Fruit fly (Drosophila melanogaster) whole organism, prepupa: ENCODE measurements around the gene CG7912.
A peak's percentile ranks its signal among the peaks of the same experiment; 100 is the strongest.

Experiments
- Blimp-1 ChIP-seq: fragments of 200-800 bp; sonication (Bioruptor generic); optimal IDR thresholded peaks from 3 replicates; lab custom pipeline; 2017; ENCODE audit warnings: missing biosample characterization, missing genetic modification characterization, mild to moderate bottlenecking, moderate library complexity, missing genetic modification reagents
- CG10631 ChIP-seq: fragments of 200-800 bp; sonication (Bioruptor generic); optimal IDR thresholded peaks from 2 replicates; lab custom pipeline; 2016; ENCODE audit warnings: missing biosample characterization, missing genetic modification characterization
- CG10669 ChIP-seq: fragments of 200-800 bp; sonication (Bioruptor generic); optimal IDR thresholded peaks from 3 replicates; lab custom pipeline; 2018; ENCODE audit warnings: missing biosample characterization, mild to moderate bottlenecking, missing genetic modification characterization, moderate library complexity
- CG11902 ChIP-seq: fragments of 200-800 bp; sonication (Bioruptor generic); optimal IDR thresholded peaks from 3 replicates; lab custom pipeline; 2016; ENCODE audit warnings: missing biosample characterization, missing genetic modification characterization
- CG15336 ChIP-seq: fragments of 200-800 bp; sonication (Bioruptor generic); IDR thresholded peaks from 2 replicates; pipeline ENCODE4 v1.3.6; 2022; ENCODE audit warnings: missing biosample characterization, missing genetic modification characterization
- CG1621 ChIP-seq: fragments of 200-800 bp; sonication (Bioruptor generic); optimal IDR thresholded peaks from 3 replicates; lab custom pipeline; 2018; ENCODE audit warnings: missing biosample characterization, mild to moderate bottlenecking, missing genetic modification characterization
- CG16779 ChIP-seq: fragments of 200-800 bp; sonication (Bioruptor generic); optimal IDR thresholded peaks from 3 replicates; lab custom pipeline; 2017; ENCODE audit warnings: missing biosample characterization, mild to moderate bottlenecking, missing genetic modification characterization
- CG31627 ChIP-seq: fragments of 200-800 bp; sonication (Bioruptor generic); optimal IDR thresholded peaks from 3 replicates; lab custom pipeline; 2016; ENCODE audit warnings: missing biosample characterization, missing genetic modification characterization
- CG32006 ChIP-seq: fragments of 200-800 bp; sonication (Bioruptor generic); optimal IDR thresholded peaks from 3 replicates; lab custom pipeline; 2017; ENCODE audit warnings: missing biosample characterization, mild to moderate bottlenecking, missing genetic modification characterization
- CG34406 ChIP-seq: fragments of 200-800 bp; sonication (Bioruptor generic); optimal IDR thresholded peaks from 3 replicates; lab custom pipeline; 2016; ENCODE audit warnings: missing biosample characterization, missing genetic modification characterization
- CG3919 ChIP-seq: fragments of 200-800 bp; sonication (Bioruptor generic); optimal IDR thresholded peaks from 3 replicates; lab custom pipeline; 2016; ENCODE audit warnings: missing biosample characterization, missing genetic modification characterization
- CG4318 ChIP-seq: fragments of 200-800 bp; sonication (Bioruptor generic); optimal IDR thresholded peaks from 3 replicates; lab custom pipeline; 2017; ENCODE audit warnings: missing biosample characterization, mild to moderate bottlenecking, missing genetic modification characterization
- CG6792 ChIP-seq: fragments of 200-800 bp; sonication (Bioruptor generic); optimal IDR thresholded peaks from 3 replicates; lab custom pipeline; 2016; ENCODE audit warnings: missing biosample characterization, missing genetic modification characterization
- CG6808 ChIP-seq: fragments of 200-800 bp; sonication (Bioruptor generic); optimal IDR thresholded peaks from 3 replicates; lab custom pipeline; 2017; ENCODE audit warnings: missing biosample characterization, missing genetic modification characterization, mild to moderate bottlenecking, moderate library complexity, missing genetic modification reagents
- CG6854 ChIP-seq: fragments of 200-800 bp; sonication (Bioruptor generic); optimal IDR thresholded peaks from 2 replicates; lab custom pipeline; 2017; ENCODE audit warnings: missing biosample characterization, mild to moderate bottlenecking, missing genetic modification characterization
- CG7368 ChIP-seq: fragments of 200-800 bp; sonication (Bioruptor generic); optimal IDR thresholded peaks from 3 replicates; lab custom pipeline; 2016; ENCODE audit warnings: missing biosample characterization, missing genetic modification characterization
- CG8119 ChIP-seq: fragments of 200-800 bp; sonication (Bioruptor generic); IDR thresholded peaks from 3 replicates; pipeline ENCODE4 v1.3.6; 2022; ENCODE audit warnings: missing biosample characterization, missing genetic modification characterization
- CG8632 ChIP-seq: fragments of 200-800 bp; sonication (Bioruptor generic); optimal IDR thresholded peaks from 3 replicates; lab custom pipeline; 2016; ENCODE audit warnings: missing biosample characterization, missing genetic modification characterization
- Eip75B ChIP-seq: fragments of 200-800 bp; sonication (Bioruptor generic); optimal IDR thresholded peaks from 3 replicates; lab custom pipeline; 2016; ENCODE audit warnings: missing biosample characterization, missing genetic modification characterization
- Eip78C ChIP-seq: fragments of 200-800 bp; sonication (Bioruptor generic); peaks from one replicate; lab custom pipeline; 2016; ENCODE audit warnings: missing biosample characterization, missing genetic modification characterization
- Eip93F ChIP-seq: fragments of 200-800 bp; sonication (Bioruptor generic); optimal IDR thresholded peaks from 2 replicates; lab custom pipeline; 2016; ENCODE audit warnings: missing biosample characterization, mild to moderate bottlenecking, missing genetic modification characterization
- Ets21C ChIP-seq: fragments of 200-800 bp; sonication (Bioruptor generic); optimal IDR thresholded peaks from 3 replicates; lab custom pipeline; 2016; ENCODE audit warnings: missing biosample characterization, missing genetic modification characterization
- Gug ChIP-seq: fragments of 200-800 bp; sonication (Bioruptor generic); IDR thresholded peaks from 2 replicates; pipeline ENCODE4 v1.3.6; 2022; ENCODE audit warnings: missing biosample characterization, missing genetic modification characterization
- Hr38 ChIP-seq: sonication (Bioruptor generic); optimal IDR thresholded peaks from 2 replicates; lab custom pipeline; 2016; ENCODE audit warnings: missing biosample characterization, missing genetic modification characterization
- Hr39 ChIP-seq: fragments of 200-800 bp; sonication (Bioruptor generic); optimal IDR thresholded peaks from 2 replicates; lab custom pipeline; 2016; ENCODE audit warnings: missing biosample characterization, missing genetic modification characterization
- Hr4 ChIP-seq: fragments of 200-800 bp; sonication (Bioruptor generic); optimal IDR thresholded peaks from 3 replicates; lab custom pipeline; 2016; ENCODE audit warnings: missing biosample characterization, missing genetic modification characterization
- Met ChIP-seq: fragments of 200-800 bp; sonication (Bioruptor generic); optimal IDR thresholded peaks from 3 replicates; lab custom pipeline; 2016; ENCODE audit warnings: missing biosample characterization, missing genetic modification characterization
- OdsH ChIP-seq: fragments of 200-800 bp; sonication (Bioruptor generic); optimal IDR thresholded peaks from 3 replicates; lab custom pipeline; 2016; ENCODE audit warnings: missing biosample characterization, missing genetic modification characterization
- Sox102F ChIP-seq: fragments of 200-800 bp; sonication (Bioruptor generic); optimal IDR thresholded peaks from 2 replicates; lab custom pipeline; 2016; ENCODE audit warnings: missing biosample characterization, mild to moderate bottlenecking, missing genetic modification characterization
- Sox14 ChIP-seq: fragments of 200-800 bp; sonication (Bioruptor generic); optimal IDR thresholded peaks from 3 replicates; lab custom pipeline; 2016; ENCODE audit warnings: missing biosample characterization, missing genetic modification characterization
- Sox15 ChIP-seq: fragments of 200-800 bp; sonication (Bioruptor generic); optimal IDR thresholded peaks from 3 replicates; lab custom pipeline; 2016; ENCODE audit warnings: missing biosample characterization, missing genetic modification characterization
- achi ChIP-seq: fragments of 200-800 bp; sonication (Bioruptor generic); optimal IDR thresholded peaks from 3 replicates; lab custom pipeline; 2016; ENCODE audit warnings: missing biosample characterization, missing genetic modification characterization
- acj6 ChIP-seq: fragments of 200-800 bp; sonication (Bioruptor generic); optimal IDR thresholded peaks from 3 replicates; lab custom pipeline; 2016; ENCODE audit warnings: missing biosample characterization, missing genetic modification characterization
- cyc ChIP-seq: fragments of 200-800 bp; sonication (Bioruptor generic); optimal IDR thresholded peaks from 3 replicates; lab custom pipeline; 2016; ENCODE audit warnings: missing biosample characterization, missing genetic modification characterization
- eg ChIP-seq: fragments of 200-800 bp; sonication (Bioruptor generic); IDR thresholded peaks from 3 replicates; pipeline ENCODE4 v1.3.6; 2022; ENCODE audit warnings: missing biosample characterization, missing genetic modification characterization
- esn ChIP-seq: fragments of 200-800 bp; sonication (Bioruptor generic); optimal IDR thresholded peaks from 2 replicates; lab custom pipeline; 2016; ENCODE audit warnings: missing biosample characterization, mild to moderate bottlenecking, missing genetic modification characterization, moderate library complexity
- fd59A ChIP-seq: fragments of 200-800 bp; sonication (Bioruptor generic); optimal IDR thresholded peaks from 2 replicates; lab custom pipeline; 2017; ENCODE audit warnings: missing biosample characterization, mild to moderate bottlenecking, missing genetic modification characterization, missing genetic modification reagents
- fkh ChIP-seq: fragments of 200-800 bp; sonication (Bioruptor generic); optimal IDR thresholded peaks from 3 replicates; lab custom pipeline; 2017; ENCODE audit warnings: missing biosample characterization, mild to moderate bottlenecking, missing genetic modification characterization, moderate library complexity
- lz ChIP-seq: fragments of 200-800 bp; sonication (Bioruptor generic); optimal IDR thresholded peaks from 3 replicates; lab custom pipeline; 2016; ENCODE audit warnings: missing biosample characterization, missing genetic modification characterization
- net ChIP-seq: fragments of 200-800 bp; sonication (Bioruptor generic); optimal IDR thresholded peaks from 3 replicates; lab custom pipeline; 2016; ENCODE audit warnings: missing biosample characterization, missing genetic modification characterization
- pdm3 ChIP-seq: fragments of 200-800 bp; sonication (Bioruptor generic); optimal IDR thresholded peaks from 3 replicates; lab custom pipeline; 2016; ENCODE audit warnings: missing biosample characterization, missing genetic modification characterization
- salr ChIP-seq, 2 experiments: fragments of 200-800 bp; sonication (Bioruptor generic); optimal IDR thresholded peaks; 3 replicates each; lab custom pipeline; 2016 to 2018; ENCODE audit warnings: missing biosample characterization in 2 of 2, missing genetic modification characterization in 2 of 2, mild to moderate bottlenecking in 1 of 2
- spab ChIP-seq: fragments of 200-800 bp; sonication (Bioruptor generic); optimal IDR thresholded peaks from 2 replicates; lab custom pipeline; 2017; ENCODE audit warnings: missing biosample characterization, mild to moderate bottlenecking, missing genetic modification characterization, missing genetic modification reagents
- ss ChIP-seq, 2 experiments: fragments of 200-800 bp; sonication (Bioruptor generic); optimal IDR thresholded peaks; 2 replicates in 1 of 2; 3 replicates in 1 of 2; lab custom pipeline; 2017 to 2018; ENCODE audit warnings: mild to moderate bottlenecking in 2 of 2, missing biosample characterization in 2 of 2, missing genetic modification characterization in 2 of 2, moderate library complexity in 1 of 2
- svp ChIP-seq: fragments of 200-800 bp; sonication (Bioruptor generic); peaks from one replicate; lab custom pipeline; 2016; ENCODE audit warnings: missing biosample characterization, missing genetic modification characterization
- topi ChIP-seq: fragments of 200-800 bp; sonication (Bioruptor generic); optimal IDR thresholded peaks from 3 replicates; lab custom pipeline; 2016; ENCODE audit warnings: missing biosample characterization, missing genetic modification characterization
- vri ChIP-seq: fragments of 200-800 bp; sonication (Bioruptor generic); optimal IDR thresholded peaks from 3 replicates; lab custom pipeline; 2016; ENCODE audit warnings: missing biosample characterization, mild to moderate bottlenecking, missing genetic modification characterization

CG7912 gene

DNA sequence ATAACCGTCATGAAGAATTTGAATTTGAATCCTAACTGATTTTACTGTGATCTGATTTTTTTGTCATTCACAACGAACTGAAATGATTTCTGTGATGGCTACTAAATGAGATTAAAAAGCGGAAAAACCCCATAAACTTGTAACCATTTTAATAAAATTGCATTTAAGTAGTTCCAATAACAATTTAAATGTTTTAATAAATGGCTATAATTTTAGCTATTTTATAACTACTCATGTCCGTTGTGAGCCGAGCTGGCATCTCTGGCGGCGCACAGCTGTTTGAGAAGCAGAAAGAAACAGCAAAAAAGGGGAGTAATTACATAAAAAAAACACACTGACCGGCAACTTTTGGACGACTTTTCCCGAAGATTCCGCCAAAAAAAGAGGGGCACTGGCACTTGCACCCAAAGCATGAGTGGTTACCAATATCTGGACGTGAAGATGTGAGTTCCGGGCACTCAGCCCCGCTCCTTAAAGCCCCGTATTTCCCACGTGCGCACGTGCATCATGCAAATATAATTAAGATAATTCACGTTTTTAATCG lies 47.7 kb upstream of the CG7912 start, which contains the start of the genes CG7950 and Rpp14a (continued):
- TF ChIP-seq Met (GFP tag; lab: Kevin White, UChicago), result peak; percentile 83
- peak; percentile 87 for TF ChIP-seq acj6
- TF ChIP-seq CG6792 (GFP tag; lab: Kevin White, UChicago), result peak; percentile 79
- peak; percentile 66 to 71 for TF ChIP-seq salr (GFP tag; optimal IDR thresholded peaks at IDR 0.05; lab: Kevin White, UChicago)
- TF ChIP-seq Eip75B (GFP tag; lab: Kevin White, UChicago), result peak; percentile 86
- peak; percentile 80 for TF ChIP-seq CG34406
- TF ChIP-seq fkh (GFP tag; lab: Kevin White, UChicago), result no peak
- peak in 1 of 2 experiments; percentile 30 for TF ChIP-seq ss (GFP tag; optimal IDR thresholded peaks at IDR 0.05; lab: Kevin White, UChicago)

DNA sequence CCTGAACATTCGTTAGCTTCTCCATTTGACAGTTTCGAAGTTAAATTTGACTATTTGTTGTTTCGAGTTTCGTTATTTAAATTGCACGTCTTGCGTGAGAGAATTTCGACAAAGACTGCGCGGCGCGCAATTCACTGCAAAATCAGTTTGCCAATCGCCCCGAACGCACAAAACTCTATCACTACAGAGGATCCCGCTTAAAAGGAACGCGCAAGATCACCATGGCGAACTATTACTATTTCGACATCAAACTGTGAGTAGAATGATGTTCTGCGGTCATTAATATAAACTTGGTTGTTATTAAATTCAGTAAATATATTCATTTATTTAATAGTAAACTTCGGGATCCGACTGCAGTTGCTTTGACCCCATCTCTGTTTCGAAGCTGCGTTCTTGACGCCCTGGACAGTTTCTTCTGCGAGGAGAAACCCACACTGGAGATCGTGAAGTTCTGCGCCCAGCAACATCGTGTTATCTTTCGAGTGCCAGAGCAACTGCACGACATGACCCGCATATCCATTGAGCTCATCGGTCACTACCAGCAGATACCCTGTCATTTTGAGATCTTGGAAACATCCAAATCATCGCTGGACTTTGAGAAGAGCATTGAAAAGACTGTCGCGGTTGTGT lies 47.0 kb upstream of the CG7912 start, which contains the start of the genes Rpp14b and spn-A:
Rpp14b (plus strand) TSS at position 43 of the 630 bp plus-strand sequence.
spn-A (minus strand) TSS at position 123 of the 630 bp plus-strand sequence.
- TF ChIP-seq lz (GFP tag; lab: Kevin White, UChicago), result peak; percentile 56
- TF ChIP-seq CG7368 (GFP tag; lab: Kevin White, UChicago), result no peak
- no peak for TF ChIP-seq Ets21C (GFP tag; lab: Kevin White, UChicago)
- TF ChIP-seq svp (GFP tag; lab: Kevin White, UChicago), result peak; percentile 77
- TF ChIP-seq Sox15 (GFP tag; lab: Kevin White, UChicago), result peak; percentile 47
- TF ChIP-seq CG3919 (GFP tag; lab: Kevin White, UChicago), result peak; percentile 28
- TF ChIP-seq esn (GFP tag; lab: Kevin White, UChicago), result peak; percentile 39
- TF ChIP-seq cyc (GFP tag; lab: Kevin White, UChicago), result peak; percentile 37
- no peak for TF ChIP-seq Hr38 (GFP tag; lab: Kevin White, UChicago)
- TF ChIP-seq pdm3 (GFP tag; lab: Kevin White, UChicago), result peak; percentile 49
- TF ChIP-seq eg (GFP tag; lab: Robert Waterston, UW), result peak; percentile 58; the same call in 2 of the 3 replicates
- TF ChIP-seq Eip93F (GFP tag; lab: Kevin White, UChicago), result peak; percentile 32
- TF ChIP-seq CG15336 (GFP tag; lab: Robert Waterston, UW), result peak; percentile 24; the same call in 1 of the 2 replicates
- TF ChIP-seq Blimp-1 (GFP tag; lab: Kevin White, UChicago), result no peak
- TF ChIP-seq Eip75B (GFP tag; lab: Kevin White, UChicago), result peak; percentile 3
- peak; percentile 19 for TF ChIP-seq Met (GFP tag; lab: Kevin White, UChicago)
- peak; percentile 44 for TF ChIP-seq CG32006 (GFP tag; lab: Kevin White, UChicago)
- TF ChIP-seq Sox14 (GFP tag; lab: Kevin White, UChicago), result peak; percentile 63
- no peak for TF ChIP-seq CG10669 (GFP tag; lab: Kevin White, UChicago)
- peak; percentile 59 for TF ChIP-seq Hr39
- TF ChIP-seq Eip78C (GFP tag; lab: Kevin White, UChicago), result peak; percentile 80
- TF ChIP-seq fkh (GFP tag; lab: Kevin White, UChicago), result no peak
- TF ChIP-seq ss (GFP tag; optimal IDR thresholded peaks at IDR 0.05; lab: Kevin White, UChicago), result peak in 1 of 2 experiments; percentile 12
- peak; percentile 52 for TF ChIP-seq OdsH (GFP tag; lab: Kevin White, UChicago)
- TF ChIP-seq Sox102F (GFP tag; lab: Kevin White, UChicago), result peak; percentile 62
- TF ChIP-seq CG4318 (GFP tag; lab: Kevin White, UChicago), result no peak
- no peak for TF ChIP-seq Gug (GFP tag; lab: Robert Waterston, UW)
- TF ChIP-seq CG10631 (GFP tag; lab: Kevin White, UChicago), result no peak
- peak; percentile 50 for TF ChIP-seq acj6
- TF ChIP-seq CG6808 (GFP tag; lab: Kevin White, UChicago), result no peak
- TF ChIP-seq fd59A (GFP tag; lab: Kevin White, UChicago), result peak; percentile 18
- peak; percentile 53 for TF ChIP-seq CG31627
- peak; percentile 19 for TF ChIP-seq CG6792 (GFP tag; lab: Kevin White, UChicago)
- no peak for TF ChIP-seq CG16779 (tag; lab: Kevin White, UChicago)
- peak; percentile 3 for TF ChIP-seq net (GFP tag; lab: Kevin White, UChicago)
- TF ChIP-seq vri (GFP tag; lab: Kevin White, UChicago), result no peak
- TF ChIP-seq CG34406, result peak; percentile 38
- TF ChIP-seq CG8632 (GFP tag; lab: Kevin White, UChicago), result no peak
- no peak for TF ChIP-seq CG6854
- no peak for TF ChIP-seq CG1621 (tag; lab: Kevin White, UChicago)
- TF ChIP-seq spab (GFP tag; lab: Kevin White, UChicago), result no peak
- TF ChIP-seq achi, result no peak
- peak; percentile 61 for TF ChIP-seq CG8119 (GFP tag; lab: Robert Waterston, UW)
- TF ChIP-seq topi (GFP tag; lab: Kevin White, UChicago), result peak; percentile 5
- no peak for TF ChIP-seq CG11902 (GFP tag; lab: Kevin White, UChicago)
- peak; percentile 57 for TF ChIP-seq Hr4 (GFP tag; lab: Kevin White, UChicago)
